Fruit fly (Drosophila melanogaster): ENCODE data around the gene hth.

hth gene

DNA sequence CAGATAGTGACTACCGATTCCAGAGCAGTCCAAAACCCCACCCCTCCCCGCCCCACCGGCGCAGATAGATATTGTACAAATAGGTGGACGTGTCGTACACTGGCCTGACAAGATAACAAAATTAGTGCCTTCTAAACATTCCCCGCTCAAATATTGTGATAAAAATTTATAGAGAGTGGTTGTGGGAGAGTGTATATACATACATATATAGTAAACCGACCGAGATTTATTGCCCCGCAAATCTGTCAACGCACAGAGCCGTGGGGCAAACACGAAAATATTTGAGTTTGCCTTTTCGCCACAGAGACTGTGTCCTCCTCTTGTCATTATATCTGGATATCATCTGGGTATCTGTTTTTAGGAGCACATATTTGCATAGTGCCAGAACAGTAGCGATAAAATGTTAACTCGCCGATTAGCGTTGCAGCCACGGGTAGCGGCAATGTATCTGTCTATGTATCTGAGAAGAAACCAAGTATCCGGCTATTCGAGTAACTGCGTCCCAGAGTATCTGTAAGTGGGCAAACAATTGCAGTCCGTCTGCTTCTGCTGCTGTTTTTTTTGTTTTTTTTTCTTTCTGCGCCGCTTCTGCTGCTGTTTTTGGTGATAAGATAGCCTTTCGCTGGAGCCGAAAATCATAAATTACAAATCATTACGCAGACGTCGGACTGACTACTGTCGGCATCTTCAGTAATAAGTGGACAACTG lies 3.9 kb upstream of the hth start (continued):
- TF ChIP-seq D19A (tag; optimal IDR thresholded peaks at IDR 0.05): peak; percentile 53
- TF ChIP-seq CG10209 (GFP tag; optimal IDR thresholded peaks at IDR 0.05): peak; percentile 68
- peak; percentile 75 for TF ChIP-seq ATbp (GFP tag; optimal IDR thresholded peaks at IDR 0.05)
- peak; percentile 9 for TF ChIP-seq Fer2 (tag; optimal IDR thresholded peaks at IDR 0.05)
- TF ChIP-seq eyg (GFP tag; optimal IDR thresholded peaks at IDR 0.05): no peak
- TF ChIP-seq CG2202 (tag; optimal IDR thresholded peaks at IDR 0.05): peak; percentile 74
- TF ChIP-seq CG9817 (tag; optimal IDR thresholded peaks at IDR 0.05): peak; percentile 1
- no peak for TF ChIP-seq en (GFP tag; optimal IDR thresholded peaks at IDR 0.05)
- no peak for TF ChIP-seq CG4617 (GFP tag; optimal IDR thresholded peaks at IDR 0.05; ENCODE audit: borderline replicate concordance)
- TF ChIP-seq CG9876 (GFP tag; optimal IDR thresholded peaks at IDR 0.05): no peak
- TF ChIP-seq unpg (GFP tag; optimal IDR thresholded peaks at IDR 0.05): peak; percentile 64
- peak; percentile 3 for TF ChIP-seq CG6654 (GFP tag; optimal IDR thresholded peaks at IDR 0.05)
- TF ChIP-seq tap (tag; optimal IDR thresholded peaks at IDR 0.05): peak; percentile 48
- TF ChIP-seq kni (GFP tag; optimal IDR thresholded peaks at IDR 0.05): peak; percentile 4
- TF ChIP-seq Hr51 (GFP tag; optimal IDR thresholded peaks at IDR 0.05): peak; percentile 26 to 47
- TF ChIP-seq CG1233 (GFP tag; optimal IDR thresholded peaks at IDR 0.05): peak; percentile 61
- TF ChIP-seq Trl (optimal IDR thresholded peaks at IDR 0.05): no peak
- TF ChIP-seq Trl (GFP tag; optimal IDR thresholded peaks at IDR 0.05): peak; percentile 46
- TF ChIP-seq nerfin-1 (tag; optimal IDR thresholded peaks at IDR 0.05): peak; percentile 65
- TF ChIP-seq CG15601 (tag; optimal IDR thresholded peaks at IDR 0.05): peak; percentile 78
- no peak for TF ChIP-seq CG15073 (GFP tag; optimal IDR thresholded peaks at IDR 0.05)
- no peak for TF ChIP-seq D (optimal IDR thresholded peaks at IDR 0.05)
- peak; percentile 42 for TF ChIP-seq D (GFP tag; optimal IDR thresholded peaks at IDR 0.05)
- TF ChIP-seq usp (GFP tag; optimal IDR thresholded peaks at IDR 0.05): no peak
- TF ChIP-seq CG11723 (GFP tag; optimal IDR thresholded peaks at IDR 0.05): peak; percentile 36
- peak; percentile 73 for TF ChIP-seq CG2678 (tag; optimal IDR thresholded peaks at IDR 0.05)
- peak; percentile 25 for TF ChIP-seq CG7839 (tag; optimal IDR thresholded peaks at IDR 0.05)
- peak; percentile 59 for TF ChIP-seq grn (GFP tag; optimal IDR thresholded peaks at IDR 0.05)
- peak; percentile 50 for TF ChIP-seq CG14710 (tag; optimal IDR thresholded peaks at IDR 0.05)
- peak; percentile 60 for TF ChIP-seq Ets65A (GFP tag)
- peak; percentile 23 for TF ChIP-seq Fer3 (tag; optimal IDR thresholded peaks at IDR 0.05)
- TF ChIP-seq kah (GFP tag; optimal IDR thresholded peaks at IDR 0.05): peak; percentile 16
- TF ChIP-seq ara (GFP tag; IDR thresholded peaks at IDR 0.05): 0 out of 2 replicates have a peak, but pooled peaks have one; percentile 23
- TF ChIP-seq YL-1 (GFP tag; optimal IDR thresholded peaks at IDR 0.05): peak; percentile 11
- TF ChIP-seq CG2889 (GFP tag; IDR thresholded peaks at IDR 0.05): no peak
- TF ChIP-seq CG17385 (GFP tag; optimal IDR thresholded peaks at IDR 0.05): peak; percentile 53
- peak; percentile 71 for TF ChIP-seq sd (tag; optimal IDR thresholded peaks at IDR 0.05)
- no peak for TF ChIP-seq CG11456 (GFP tag; IDR thresholded peaks at IDR 0.05)
- peak; percentile 19 for TF ChIP-seq Vsx1 (GFP tag; optimal IDR thresholded peaks at IDR 0.05)
- peak; percentile 63 for TF ChIP-seq CG5180 (GFP tag; optimal IDR thresholded peaks at IDR 0.05)
- TF ChIP-seq caup (GFP tag; optimal IDR thresholded peaks at IDR 0.05; ENCODE audit: severe bottlenecking): peak; percentile 47
- peak; percentile 1 for TF ChIP-seq CHES-1-like (GFP tag; optimal IDR thresholded peaks at IDR 0.05)
- TF ChIP-seq gem (tag; optimal IDR thresholded peaks at IDR 0.05): peak; percentile 57
- no peak for TF ChIP-seq cg (GFP tag; optimal IDR thresholded peaks at IDR 0.05)
- peak; percentile 15 for TF ChIP-seq CG13123 (GFP tag; optimal IDR thresholded peaks at IDR 0.05)
- TF ChIP-seq CG11696 (GFP tag; IDR thresholded peaks at IDR 0.05): no peak
- peak; percentile 81 for TF ChIP-seq lab (GFP tag; optimal IDR thresholded peaks at IDR 0.05)
- peak; percentile 32 for TF ChIP-seq Sox102F (GFP tag; optimal IDR thresholded peaks at IDR 0.05)
- peak; percentile 59 for TF ChIP-seq twi (tag; optimal IDR thresholded peaks at IDR 0.05)

All from whole organism, embryonic.